Worm (Caenorhabditis elegans): ENCODE measurements around the gene sru-40.

sru-40 gene

ce11 chrV:9860337-9860736 lies 26.5 kb upstream of the sru-40 start:
- no peak for TF ChIP-seq ctbp-1 (GFP tag; IDR thresholded peaks at IDR 0.05)
- no peak for TF ChIP-seq vab-7 (GFP tag; IDR thresholded peaks at IDR 0.05)
- TF ChIP-seq lin-39 (tag; optimal IDR thresholded peaks at IDR 0.05) = no peak
- peak; percentile 50 for TF ChIP-seq aha-1 (tag)
- no peak for TF ChIP-seq unc-62 (GFP tag; optimal IDR thresholded peaks at IDR 0.05 in 1 of 2)
- TF ChIP-seq unc-62 (tag; optimal IDR thresholded peaks at IDR 0.05) = no peak
- TF ChIP-seq ceh-20 (GFP tag; IDR thresholded peaks at IDR 0.05) = no peak
- no peak for TF ChIP-seq daf-8 (GFP tag; IDR thresholded peaks at IDR 0.05)
- no peak for TF ChIP-seq pqm-1 (tag; optimal IDR thresholded peaks at IDR 0.05)

- TF ChIP-seq F37D6.2 (tag; optimal IDR thresholded peaks at IDR 0.05) (no peak), nhr-102 (tag; optimal IDR thresholded peaks at IDR 0.05) (no peak), mxl-3 (GFP tag; optimal IDR thresholded peaks at IDR 0.05) (no peak), php-3 (GFP tag; IDR thresholded peaks at IDR 0.05) (no peak)
These were observed 26.1 kb upstream of the sru-40 start, which contains the start of gene lsy-12 for ce11 chrV:9859863-9860262. Gene lsy-12, minus strand, starts transcription at chrV:9859963.

DNA sequence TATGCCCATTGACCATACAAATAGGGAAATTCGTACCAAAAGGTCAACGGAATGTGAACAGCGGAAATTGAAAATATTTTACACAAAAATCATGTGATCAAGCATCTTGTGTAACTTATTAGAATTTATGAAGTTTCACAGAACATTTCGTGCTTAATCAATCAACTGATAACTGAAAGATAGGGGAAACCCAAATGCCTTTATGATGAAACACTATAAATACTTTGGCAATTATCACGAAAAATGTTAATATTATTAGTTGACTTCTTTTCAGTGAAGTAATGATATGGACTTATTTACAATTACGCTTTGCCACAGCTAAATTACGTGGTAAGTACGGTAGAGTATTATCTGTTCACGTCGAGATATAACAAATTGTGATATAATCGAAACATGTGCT lies 23.2 kb upstream of the sru-40 start:
- TF ChIP-seq rbr-2 (tag; optimal IDR thresholded peaks at IDR 0.05) (no peak), nhr-76 (tag; optimal IDR thresholded peaks at IDR 0.05) (no peak), dmd-6 (GFP tag; IDR thresholded peaks at IDR 0.05) (0 out of 2 replicates have a peak, but pooled peaks have one; percentile 22), ceh-20 (GFP tag; IDR thresholded peaks at IDR 0.05) (no peak), pha-4 (GFP tag; IDR thresholded peaks at IDR 0.05) (no peak), pha-4 (tag; optimal IDR thresholded peaks at IDR 0.05) (no peak), D1046.2 (GFP tag; IDR thresholded peaks at IDR 0.05) (no peak), lin-1 (GFP tag; IDR thresholded peaks at IDR 0.05) (no peak), hlh-30 (tag; optimal IDR thresholded peaks at IDR 0.05; ENCODE audit: insufficient read depth) (peak; percentile 1), lim-7 (GFP tag; IDR thresholded peaks at IDR 0.05) (no peak), nhr-111 (GFP tag; optimal IDR thresholded peaks at IDR 0.05) (no peak), snpc-4 (tag; optimal IDR thresholded peaks at IDR 0.05) (no peak), zfp-2 (tag; optimal IDR thresholded peaks at IDR 0.05) (no peak), ctbp-1 (GFP tag; IDR thresholded peaks at IDR 0.05) (no peak), set-16 (GFP tag; IDR thresholded peaks at IDR 0.05) (no peak), mdt-29 (GFP tag; IDR thresholded peaks at IDR 0.05) (no peak), php-3 (GFP tag; IDR thresholded peaks at IDR 0.05) (no peak), F10B5.3 (tag; optimal IDR thresholded peaks at IDR 0.05) (no peak), F26F4.8 (GFP tag; conservative IDR thresholded peaks at IDR 0.05) (no peak), daf-19 (GFP tag; conservative IDR thresholded peaks at IDR 0.05) (no peak), nhr-237 (tag; optimal IDR thresholded peaks at IDR 0.05) (no peak), mdl-1 (tag; optimal IDR thresholded peaks at IDR 0.05) (no peak), lin-39 (tag; optimal IDR thresholded peaks at IDR 0.05) (no peak), unc-39 (tag; optimal IDR thresholded peaks at IDR 0.05) (no peak), hmg-1.1 (GFP tag; IDR thresholded peaks at IDR 0.05) (no peak), mxl-3 (GFP tag; optimal IDR thresholded peaks at IDR 0.05) (no peak), pqm-1 (tag; optimal IDR thresholded peaks at IDR 0.05) (no peak), Y5F2A.4 (GFP tag; optimal IDR thresholded peaks at IDR 0.05) (no peak), gei-8 (GFP tag; optimal IDR thresholded peaks at IDR 0.05) (no peak), snpc-1.2 (GFP tag; IDR thresholded peaks at IDR 0.05) (no peak), dve-1 (tag; optimal IDR thresholded peaks at IDR 0.05; ENCODE audit: insufficient read depth) (peak; percentile 46), madf-5 (GFP tag; IDR thresholded peaks at IDR 0.05) (no peak), zfp-3 (GFP tag; conservative IDR thresholded peaks at IDR 0.05) (no peak), duxl-1 (tag; optimal IDR thresholded peaks at IDR 0.05; ENCODE audit: poor library complexity) (no peak), nhr-10 (tag; optimal IDR thresholded peaks at IDR 0.05) (no peak), R02D3.7 (tag; optimal IDR thresholded peaks at IDR 0.05) (no peak), zip-11 (GFP tag; IDR thresholded peaks at IDR 0.05) (no peak), nhr-28 (tag; optimal IDR thresholded peaks at IDR 0.05) (peak; percentile 78), zip-2 (tag; optimal IDR thresholded peaks at IDR 0.05) (no peak), mxl-2 (GFP tag; conservative IDR thresholded peaks at IDR 0.05) (no peak), jun-1 (tag; optimal IDR thresholded peaks at IDR 0.05) (no peak)
